Worm (Caenorhabditis elegans): ENCODE measurements around the gene pxf-1.

DNA sequence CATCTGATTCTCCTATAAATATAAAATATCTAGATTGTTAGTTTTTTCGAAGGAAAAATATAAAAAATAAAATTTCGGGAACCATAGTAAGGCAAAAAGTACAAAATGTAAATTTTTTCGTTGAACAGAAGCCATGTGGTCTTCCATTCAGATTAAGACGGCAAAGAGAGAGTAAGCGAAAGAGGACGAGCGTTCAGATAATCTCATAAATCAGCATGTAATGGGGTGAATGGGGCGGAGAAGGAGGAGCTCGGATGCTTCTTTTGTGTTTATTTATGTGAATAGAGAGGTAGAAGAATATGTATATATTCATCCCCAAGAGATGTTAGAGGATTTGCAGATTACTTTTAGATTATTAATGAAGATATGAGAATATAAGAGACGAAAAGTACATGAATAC lies at the start of gene pxf-1:
- TF ChIP-seq madf-2 (tag; optimal IDR thresholded peaks at IDR 0.05) = no peak
- no peak for TF ChIP-seq pha-4 (tag; optimal IDR thresholded peaks at IDR 0.05)
- no peak for TF ChIP-seq pqm-1 (tag; optimal IDR thresholded peaks at IDR 0.05)
- TF ChIP-seq ceh-45 (GFP tag; IDR thresholded peaks at IDR 0.05) = no peak
- TF ChIP-seq fax-1 (tag; optimal IDR thresholded peaks at IDR 0.05) = no peak
- TF ChIP-seq ceh-2 (tag; optimal IDR thresholded peaks at IDR 0.05) = no peak
- TF ChIP-seq ceh-24 (tag; optimal IDR thresholded peaks at IDR 0.05) = no peak
- TF ChIP-seq F13H6.1 (tag; optimal IDR thresholded peaks at IDR 0.05) = no peak
